Fruit fly (Drosophila melanogaster): ENCODE measurements around the gene CG33223.

- TF ChIP-seq psq (optimal IDR thresholded peaks at IDR 0.05): no peak
- TF ChIP-seq Myc (optimal IDR thresholded peaks at IDR 0.05): no peak
- TF ChIP-seq insv (optimal IDR thresholded peaks at IDR 0.05): no peak
- TF ChIP-seq Sin3A (optimal IDR thresholded peaks at IDR 0.05): no peak
Observed at dm6 chrX:8447166-8447565, 36.5 kb downstream of the CG33223 start.

All from Kc167 (cell line).